Worm (Caenorhabditis elegans): ENCODE results near the gene ugt-45.

DNA sequence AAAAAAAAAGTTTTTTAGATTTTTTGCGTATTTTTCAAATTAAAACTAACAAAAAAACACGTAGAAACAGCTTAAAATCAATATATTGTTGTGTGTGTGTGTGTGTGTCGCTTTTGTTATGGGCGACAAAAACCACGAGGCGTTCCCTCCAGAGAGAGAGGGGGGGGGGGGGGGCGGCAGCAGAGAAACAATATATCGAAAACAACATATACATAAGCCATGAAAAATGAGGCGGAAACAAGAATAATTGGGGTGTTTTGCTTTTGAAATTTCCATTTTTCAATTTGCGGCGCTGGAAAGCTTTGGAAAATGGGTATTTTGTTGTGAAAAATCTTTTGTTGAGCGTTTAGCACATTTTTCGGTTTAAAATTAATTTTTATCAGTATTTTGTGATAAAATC lies 25.5 kb downstream of the ugt-45 start, which contains the start of gene Y37E11AM.2:
- TF ChIP-seq unc-62 (GFP tag; optimal IDR thresholded peaks at IDR 0.05) (no peak), rec-8 (tag; optimal IDR thresholded peaks at IDR 0.05) (no peak), die-1 (tag; optimal IDR thresholded peaks at IDR 0.05) (no peak), snpc-4 (GFP tag; optimal IDR thresholded peaks at IDR 0.05) (no peak), snpc-4 (tag; optimal IDR thresholded peaks at IDR 0.05) (no peak), nfya-1 (tag; optimal IDR thresholded peaks at IDR 0.05; ENCODE audit: borderline replicate concordance, insufficient read depth) (no peak)
